Worm (Caenorhabditis elegans) whole organism, mixed stage, embryonic: Measurements from ENCODE around the gene sec-5.

Experiments
- pha-4 ChIP-seq: fragments of 150-350 bp; optimal IDR thresholded peaks from 2 replicates; lab custom pipeline; 2018; ENCODE audit warnings: missing biosample characterization, missing genetic modification reagents, missing genetic modification characterization
- ztf-11 ChIP-seq: fragments of 150-350 bp; optimal IDR thresholded peaks from 2 replicates; lab custom pipeline; 2014; ENCODE audit warnings: missing biosample characterization, missing genetic modification characterization

DNA sequence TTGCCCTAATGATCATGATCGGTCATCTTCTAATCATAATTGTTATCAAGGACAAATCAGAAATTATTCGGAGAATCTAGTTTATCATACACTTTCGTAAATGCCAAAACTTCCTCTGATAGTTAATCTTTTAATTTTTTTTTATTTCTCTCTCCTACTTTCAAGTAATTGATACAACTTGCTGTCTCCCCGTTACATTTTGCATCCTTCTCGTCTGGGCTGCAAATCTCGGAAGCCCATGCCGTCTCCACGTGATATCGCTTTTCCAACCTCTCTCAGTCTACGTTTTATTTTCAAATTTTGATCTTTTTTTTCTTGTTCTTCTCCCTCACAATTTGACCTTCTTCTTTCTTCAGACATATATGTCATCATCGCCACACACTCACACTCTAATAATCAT, 15.9 kb downstream of the sec-5 start, which contains the start of gene rhy-1:
- no peak for TF ChIP-seq pha-4 (tag; lab: Kevin White, UChicago)
- no peak for TF ChIP-seq ztf-11 (tag; lab: Kevin White, UChicago)
